Fruit fly (Drosophila melanogaster): ENCODE results near the gene gskt.

gskt gene

DNA sequence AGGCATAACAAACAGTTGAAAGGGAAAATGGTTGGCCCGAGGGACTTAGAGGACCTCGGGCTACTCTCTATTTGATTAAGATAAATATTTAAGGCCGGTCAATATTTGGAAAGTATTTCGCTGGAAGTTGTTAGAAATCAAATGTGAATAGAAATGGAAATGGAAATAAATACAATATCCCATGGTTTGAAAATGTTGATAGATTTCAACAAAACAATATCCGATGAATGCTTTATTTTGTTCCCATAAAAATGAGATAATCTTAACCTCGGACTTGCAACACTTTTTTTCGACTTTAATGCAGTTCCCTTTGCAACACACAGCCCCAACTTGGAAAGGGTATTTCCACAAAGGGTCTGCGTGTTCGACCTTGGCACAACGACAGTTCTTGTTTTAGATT, 3.2 kb upstream of the gskt start (continued):
- TF ChIP-seq Eip74EF (GFP tag; optimal IDR thresholded peaks at IDR 0.05), result peak in 1 of 2 experiments; percentile 23
- peak; percentile 30; the same call in 1 of the 2 replicates for TF ChIP-seq slbo (GFP tag; IDR thresholded peaks at IDR 0.05)
- peak; percentile 43 for TF ChIP-seq Fer1 (GFP tag; optimal IDR thresholded peaks at IDR 0.05)
- TF ChIP-seq YL-1 (GFP tag; optimal IDR thresholded peaks at IDR 0.05), result no peak
- no peak for TF ChIP-seq CG15696 (tag; optimal IDR thresholded peaks at IDR 0.05)
- peak; percentile 7 for TF ChIP-seq ind (GFP tag; optimal IDR thresholded peaks at IDR 0.05)
- peak; percentile 65 for TF ChIP-seq CG18599 (GFP tag; optimal IDR thresholded peaks at IDR 0.05)
- no peak for TF ChIP-seq hkb (optimal IDR thresholded peaks at IDR 0.05)
- no peak for TF ChIP-seq hkb (GFP tag; IDR thresholded peaks at IDR 0.05)
- TF ChIP-seq zfh1 (GFP tag; IDR thresholded peaks at IDR 0.05), result no peak
- no peak for TF ChIP-seq tll (GFP tag; optimal IDR thresholded peaks at IDR 0.05)
- peak; percentile 12 for TF ChIP-seq Hmr (GFP tag; optimal IDR thresholded peaks at IDR 0.05)
- 0 out of 3 replicates have a peak, but pooled peaks have one; percentile 21 for TF ChIP-seq row (GFP tag; IDR thresholded peaks at IDR 0.05)
- no peak for TF ChIP-seq CG10543 (GFP tag; optimal IDR thresholded peaks at IDR 0.05)
- no peak for TF ChIP-seq CG1792 (GFP tag; optimal IDR thresholded peaks at IDR 0.05)
- peak; percentile 47 for TF ChIP-seq CG9727 (GFP tag; optimal IDR thresholded peaks at IDR 0.05)
- TF ChIP-seq CG7839 (tag; optimal IDR thresholded peaks at IDR 0.05), result peak; percentile 61
- TF ChIP-seq Ptx1 (GFP tag; IDR thresholded peaks at IDR 0.05), result 0 out of 2 replicates have a peak, but pooled peaks have one; percentile 8
- TF ChIP-seq CG4328 (GFP tag; optimal IDR thresholded peaks at IDR 0.05), result no peak
- TF ChIP-seq BEAF-32 (GFP tag; optimal IDR thresholded peaks at IDR 0.05), result no peak
- peak; percentile 20 for TF ChIP-seq dmrt99B (tag; optimal IDR thresholded peaks at IDR 0.05)
- no peak for TF ChIP-seq CG15479 (GFP tag; optimal IDR thresholded peaks at IDR 0.05)
- peak; percentile 1 for TF ChIP-seq scrt (GFP tag; optimal IDR thresholded peaks at IDR 0.05)
- TF ChIP-seq CG11504 (tag; optimal IDR thresholded peaks at IDR 0.05), result peak; percentile 35
- TF ChIP-seq CG3281 (GFP tag; optimal IDR thresholded peaks at IDR 0.05), result peak; percentile 35
- TF ChIP-seq CG10654 (GFP tag; optimal IDR thresholded peaks at IDR 0.05), result no peak
- TF ChIP-seq CG15011 (GFP tag; optimal IDR thresholded peaks at IDR 0.05), result peak; percentile 17
- TF ChIP-seq dysf (GFP tag; IDR thresholded peaks at IDR 0.05), result peak; percentile 33; the same call in 1 of the 3 replicates
- peak; percentile 28 for TF ChIP-seq CG13296 (GFP tag; optimal IDR thresholded peaks at IDR 0.05)
- TF ChIP-seq CG2120 (GFP tag; optimal IDR thresholded peaks at IDR 0.05), result peak; percentile 29
- TF ChIP-seq yki (optimal IDR thresholded peaks at IDR 0.05), result no peak
- TF ChIP-seq insv (GFP tag; optimal IDR thresholded peaks at IDR 0.05), result no peak
- no peak for TF ChIP-seq Taf1 (GFP tag; IDR thresholded peaks at IDR 0.05)
- TF ChIP-seq nmo (GFP tag; optimal IDR thresholded peaks at IDR 0.05), result peak; percentile 19
- TF ChIP-seq ems (GFP tag; optimal IDR thresholded peaks at IDR 0.05), result peak; percentile 3
- no peak for TF ChIP-seq CG2875 (GFP tag; optimal IDR thresholded peaks at IDR 0.05)
- TF ChIP-seq H2.0 (GFP tag; IDR thresholded peaks at IDR 0.05), result no peak
- no peak for TF ChIP-seq tin (GFP tag; optimal IDR thresholded peaks at IDR 0.05)
- TF ChIP-seq ranshi (GFP tag; IDR thresholded peaks at IDR 0.05), result 0 out of 2 replicates have a peak, but pooled peaks have one; percentile 8
- TF ChIP-seq al (GFP tag; IDR thresholded peaks at IDR 0.05), result no peak
- TF ChIP-seq HHEX (GFP tag; optimal IDR thresholded peaks at IDR 0.05), result peak; percentile 6
- TF ChIP-seq CG6854 (GFP tag; optimal IDR thresholded peaks at IDR 0.05), result peak; percentile 10
- peak; percentile 53 for TF ChIP-seq D19A (tag; optimal IDR thresholded peaks at IDR 0.05)
- no peak for TF ChIP-seq CG4360 (GFP tag; IDR thresholded peaks at IDR 0.05)
- peak; percentile 29 for TF ChIP-seq gem (tag; optimal IDR thresholded peaks at IDR 0.05)
- TF ChIP-seq grn (GFP tag; optimal IDR thresholded peaks at IDR 0.05), result peak; percentile 6
- TF ChIP-seq bcd (GFP tag; optimal IDR thresholded peaks at IDR 0.05), result peak; percentile 17
- peak; percentile 15 for TF ChIP-seq caup (GFP tag; optimal IDR thresholded peaks at IDR 0.05; ENCODE audit: severe bottlenecking)
- peak; percentile 56 for TF ChIP-seq Meics (GFP tag; optimal IDR thresholded peaks at IDR 0.05)
